7 fruit fly cellular contexts compared by ENCODE assay signal in genomic region chr3R:8181412-8182108, dm6.
TF ChIP-seq lines count a peak whose summit lies in the region.

grn (minus strand) TSS chr3R:8181444.

- TF ChIP-seq CTCF in S2 (optimal IDR thresholded peaks at IDR 0.05; lab: Kevin White, UChicago) = peak; percentile 20 to 65
- no peak for TF ChIP-seq CTCF in whole organism, embryonic (GFP tag; optimal IDR thresholded peaks at IDR 0.05; lab: Kevin White, UChicago)

TF ChIP-seq in whole organism, 6 proteins besides CTCF, POLR2A, EP300 and RAD21:
- peak; percentile 75 for TF ChIP-seq CG8478 (optimal IDR thresholded peaks at IDR 0.05; lab: Kevin White, UChicago)
- no peak for TF ChIP-seq usp (GFP tag; optimal IDR thresholded peaks at IDR 0.05; lab: Kevin White, UChicago)
- TF ChIP-seq EcR (GFP tag; optimal IDR thresholded peaks at IDR 0.05; lab: Kevin White, UChicago) = no peak
- TF ChIP-seq psq (optimal IDR thresholded peaks at IDR 0.05; lab: Kevin White, UChicago) = no peak
- peak; percentile 73 for TF ChIP-seq Dll (optimal IDR thresholded peaks at IDR 0.05; lab: Kevin White, UChicago)
TF ChIP-seq in whole organism: peak in this region for 2.

TF ChIP-seq in whole organism, adult, 20 proteins besides CTCF, POLR2A, EP300 and RAD21:
- TF ChIP-seq kay (GFP tag; lab: Kevin White, UChicago; ENCODE audit: borderline replicate concordance) (no peak), pad (GFP tag; optimal IDR thresholded peaks at IDR 0.05; lab: Kevin White, UChicago) (peak; percentile 63)

TF ChIP-seq in whole organism, embryonic, 481 proteins besides CTCF, POLR2A, EP300 and RAD21 (continues in another document):
- TF ChIP-seq Atf-2 (GFP tag; optimal IDR thresholded peaks at IDR 0.05; lab: Kevin White, UChicago) (no peak), Poxn (GFP tag; IDR thresholded peaks at IDR 0.05; lab: Robert Waterston, UW) (no peak), hkb (optimal IDR thresholded peaks at IDR 0.05; lab: Kevin White, UChicago) (no peak), hkb (GFP tag; IDR thresholded peaks at IDR 0.05; lab: Robert Waterston, UW) (peak; percentile 58; the same call in 1 of the 2 replicates), CG13296 (GFP tag; optimal IDR thresholded peaks at IDR 0.05; lab: Kevin White, UChicago) (no peak), Dfd (GFP tag; optimal IDR thresholded peaks at IDR 0.05; lab: Kevin White, UChicago) (peak in 1 of 2 experiments; percentile 84), h (optimal IDR thresholded peaks at IDR 0.05; lab: Kevin White, UChicago) (no peak), CG4360 (GFP tag; IDR thresholded peaks at IDR 0.05; lab: Robert Waterston, UW) (peak; percentile 100), dm (GFP tag; optimal IDR thresholded peaks at IDR 0.05; lab: Kevin White, UChicago) (peak; percentile 3), Sin3A (optimal IDR thresholded peaks at IDR 0.05; lab: Kevin White, UChicago) (no peak), sens (GFP tag; lab: Kevin White, UChicago) (peak; percentile 83), bsh (GFP tag; optimal IDR thresholded peaks at IDR 0.05; lab: Kevin White, UChicago) (no peak), Lim3 (GFP tag; IDR thresholded peaks at IDR 0.05; lab: Robert Waterston, UW) (no peak), esg (GFP tag; conservative IDR thresholded peaks at IDR 0.05; lab: Robert Waterston, UW) (no peak), CG1832 (GFP tag; optimal IDR thresholded peaks at IDR 0.05; lab: Kevin White, UChicago) (peak; percentile 99), CG17186 (GFP tag; optimal IDR thresholded peaks at IDR 0.05; lab: Kevin White, UChicago) (no peak), Sox102F (GFP tag; optimal IDR thresholded peaks at IDR 0.05; lab: Kevin White, UChicago) (no peak), CG8359 (GFP tag; optimal IDR thresholded peaks at IDR 0.05; lab: Kevin White, UChicago; ENCODE audit: borderline replicate concordance) (no peak), CG14667 (GFP tag; IDR thresholded peaks at IDR 0.05; lab: Robert Waterston, UW) (no peak), CG3847 (GFP tag; IDR thresholded peaks at IDR 0.05; lab: Robert Waterston, UW) (0 out of 2 replicates have a peak, but pooled peaks have one; percentile 51), CG31224 (GFP tag; IDR thresholded peaks at IDR 0.05; lab: Robert Waterston, UW) (peak; percentile 34; the same call in 1 of the 2 replicates)

TF ChIP-seq in whole organism, prepupa, 60 proteins besides CTCF, POLR2A, EP300 and RAD21 (continues in another document):
- TF ChIP-seq achi (GFP tag; optimal IDR thresholded peaks at IDR 0.05; lab: Kevin White, UChicago) (peak; percentile 36), Ets21C (GFP tag; optimal IDR thresholded peaks at IDR 0.05; lab: Kevin White, UChicago) (no peak), ss (GFP tag; optimal IDR thresholded peaks at IDR 0.05; lab: Kevin White, UChicago) (peak; percentile 46 to 71), Sox15 (GFP tag; optimal IDR thresholded peaks at IDR 0.05; lab: Kevin White, UChicago) (no peak), CG11762 (GFP tag; optimal IDR thresholded peaks at IDR 0.05; lab: Kevin White, UChicago; ENCODE audit: insufficient read depth) (no peak), cyc (GFP tag; optimal IDR thresholded peaks at IDR 0.05; lab: Kevin White, UChicago) (peak; percentile 14), CG3032 (tag; optimal IDR thresholded peaks at IDR 0.05; lab: Kevin White, UChicago) (no peak), Gug (GFP tag; IDR thresholded peaks at IDR 0.05; lab: Robert Waterston, UW) (no peak), CG11294 (GFP tag; IDR thresholded peaks at IDR 0.05; lab: Robert Waterston, UW) (no peak), fd85E (GFP tag; optimal IDR thresholded peaks at IDR 0.05; lab: Kevin White, UChicago) (no peak), OdsH (GFP tag; optimal IDR thresholded peaks at IDR 0.05; lab: Kevin White, UChicago) (no peak), CG10631 (GFP tag; optimal IDR thresholded peaks at IDR 0.05; lab: Kevin White, UChicago) (no peak), CG6854 (GFP tag; optimal IDR thresholded peaks at IDR 0.05; lab: Kevin White, UChicago) (peak; percentile 8), Sox102F (GFP tag; optimal IDR thresholded peaks at IDR 0.05; lab: Kevin White, UChicago) (no peak), eg (GFP tag; IDR thresholded peaks at IDR 0.05; lab: Robert Waterston, UW) (no peak), Eip78C (GFP tag; lab: Kevin White, UChicago) (peak; percentile 58), Sox14 (GFP tag; optimal IDR thresholded peaks at IDR 0.05; lab: Kevin White, UChicago) (peak; percentile 48), pdm3 (GFP tag; optimal IDR thresholded peaks at IDR 0.05; lab: Kevin White, UChicago) (no peak), CG11902 (GFP tag; optimal IDR thresholded peaks at IDR 0.05; lab: Kevin White, UChicago) (no peak), CG6163 (GFP tag; IDR thresholded peaks at IDR 0.05; lab: Robert Waterston, UW) (no peak), Eip75B (GFP tag; optimal IDR thresholded peaks at IDR 0.05; lab: Kevin White, UChicago) (peak; percentile 4), acj6 (GFP tag; optimal IDR thresholded peaks at IDR 0.05; lab: Kevin White, UChicago) (no peak), salr (GFP tag; optimal IDR thresholded peaks at IDR 0.05; lab: Kevin White, UChicago) (no peak)

TF ChIP-seq in whole organism, pupa, 21 proteins besides CTCF, POLR2A, EP300 and RAD21:
- TF ChIP-seq CG34367 (tag; optimal IDR thresholded peaks at IDR 0.05; lab: Kevin White, UChicago) = peak; percentile 3
- peak; percentile 39 for TF ChIP-seq EcR (GFP tag; optimal IDR thresholded peaks at IDR 0.05; lab: Kevin White, UChicago)
- TF ChIP-seq CG13204 (GFP tag; optimal IDR thresholded peaks at IDR 0.05; lab: Kevin White, UChicago) = peak; percentile 39
- TF ChIP-seq CG4496 (GFP tag; IDR thresholded peaks at IDR 0.05; lab: Robert Waterston, UW) = no peak
- no peak for TF ChIP-seq Snoo (tag; optimal IDR thresholded peaks at IDR 0.05; lab: Kevin White, UChicago)
- TF ChIP-seq CG32121 (GFP tag; IDR thresholded peaks at IDR 0.05; lab: Robert Waterston, UW) = peak; percentile 41
- TF ChIP-seq CG12605 (GFP tag; IDR thresholded peaks at IDR 0.05; lab: Robert Waterston, UW) = no peak
- TF ChIP-seq CG8159 (tag; optimal IDR thresholded peaks at IDR 0.05; lab: Kevin White, UChicago) = peak; percentile 3
- peak; percentile 46 for TF ChIP-seq D1 (tag; optimal IDR thresholded peaks at IDR 0.05; lab: Kevin White, UChicago)
- peak; percentile 44; the same call in 1 of the 3 replicates for TF ChIP-seq fd96Ca (GFP tag; IDR thresholded peaks at IDR 0.05; lab: Robert Waterston, UW)
TF ChIP-seq in whole organism, pupa: peak in this region for 7.

TF ChIP-seq in whole organism, wandering third instar larva, 38 proteins besides CTCF, POLR2A, EP300 and RAD21 (continues in another document):
- peak; percentile 77 for TF ChIP-seq Dif (GFP tag; optimal IDR thresholded peaks at IDR 0.05; lab: Kevin White, UChicago; ENCODE audit: partially characterized antibody)
- TF ChIP-seq tai (GFP tag; optimal IDR thresholded peaks at IDR 0.05; lab: Kevin White, UChicago) = no peak
- no peak for TF ChIP-seq jim (GFP tag; optimal IDR thresholded peaks at IDR 0.05; lab: Kevin White, UChicago)
- no peak for TF ChIP-seq GATAd (GFP tag; optimal IDR thresholded peaks at IDR 0.05; lab: Kevin White, UChicago)
- peak; percentile 34 for TF ChIP-seq OdsH (GFP tag; optimal IDR thresholded peaks at IDR 0.05; lab: Kevin White, UChicago)
- TF ChIP-seq foxo (GFP tag; optimal IDR thresholded peaks at IDR 0.05; lab: Kevin White, UChicago) = peak in 1 of 2 experiments; percentile 25
- peak; percentile 16 for TF ChIP-seq fru (GFP tag; optimal IDR thresholded peaks at IDR 0.05; lab: Kevin White, UChicago)
- TF ChIP-seq pan (optimal IDR thresholded peaks at IDR 0.05; lab: Kevin White, UChicago) = no peak
- peak; percentile 19 for TF ChIP-seq Sp1 (GFP tag; optimal IDR thresholded peaks at IDR 0.05; lab: Kevin White, UChicago)
- TF ChIP-seq ey (GFP tag; optimal IDR thresholded peaks at IDR 0.05; lab: Kevin White, UChicago) = no peak
- TF ChIP-seq Jra (GFP tag; optimal IDR thresholded peaks at IDR 0.05; lab: Kevin White, UChicago) = peak; percentile 29
- no peak for TF ChIP-seq Rel (GFP tag; optimal IDR thresholded peaks at IDR 0.05; lab: Kevin White, UChicago)
- peak; percentile 44 for TF ChIP-seq Rel (tag; optimal IDR thresholded peaks at IDR 0.05; lab: Kevin White, UChicago)
- TF ChIP-seq Vsx2 (GFP tag; optimal IDR thresholded peaks at IDR 0.05; lab: Kevin White, UChicago; ENCODE audit: partially characterized antibody) = peak; percentile 86
- TF ChIP-seq lola (GFP tag; optimal IDR thresholded peaks at IDR 0.05; lab: Kevin White, UChicago) = no peak
- no peak for TF ChIP-seq Mio (GFP tag; optimal IDR thresholded peaks at IDR 0.05; lab: Kevin White, UChicago)
- no peak for TF ChIP-seq woc (GFP tag; optimal IDR thresholded peaks at IDR 0.05; lab: Kevin White, UChicago)
- peak; percentile 9 for TF ChIP-seq psq (GFP tag; optimal IDR thresholded peaks at IDR 0.05; lab: Kevin White, UChicago)
- TF ChIP-seq br (GFP tag; optimal IDR thresholded peaks at IDR 0.05; lab: Kevin White, UChicago) = peak; percentile 49
- no peak for TF ChIP-seq CrebA (GFP tag; optimal IDR thresholded peaks at IDR 0.05; lab: Kevin White, UChicago; ENCODE audit: borderline replicate concordance)
- no peak for TF ChIP-seq Myc (optimal IDR thresholded peaks at IDR 0.05; lab: Kevin White, UChicago)
- TF ChIP-seq sage (GFP tag; optimal IDR thresholded peaks at IDR 0.05; lab: Kevin White, UChicago) = no peak
- TF ChIP-seq Dfd (GFP tag; optimal IDR thresholded peaks at IDR 0.05; lab: Kevin White, UChicago) = no peak
- no peak for TF ChIP-seq Abd-B (GFP tag; optimal IDR thresholded peaks at IDR 0.05; lab: Kevin White, UChicago)
- peak; percentile 62 for TF ChIP-seq Hr83 (GFP tag; optimal IDR thresholded peaks at IDR 0.05; lab: Kevin White, UChicago; ENCODE audit: poor library complexity, severe bottlenecking)
- TF ChIP-seq sv (GFP tag; optimal IDR thresholded peaks at IDR 0.05; lab: Kevin White, UChicago) = peak; percentile 11
- no peak for TF ChIP-seq usp (GFP tag; optimal IDR thresholded peaks at IDR 0.05; lab: Kevin White, UChicago)
- TF ChIP-seq dsf (GFP tag; optimal IDR thresholded peaks at IDR 0.05; lab: Kevin White, UChicago; ENCODE audit: borderline replicate concordance) = no peak
- TF ChIP-seq N (GFP tag; optimal IDR thresholded peaks at IDR 0.05; lab: Kevin White, UChicago) = peak; percentile 97
- no peak for TF ChIP-seq CG9705 (GFP tag; optimal IDR thresholded peaks at IDR 0.05; lab: Kevin White, UChicago)
- TF ChIP-seq brk (GFP tag; optimal IDR thresholded peaks at IDR 0.05; lab: Kevin White, UChicago) = no peak
- no peak for TF ChIP-seq HLH106 (tag; optimal IDR thresholded peaks at IDR 0.05; lab: Kevin White, UChicago)
- TF ChIP-seq Hr78 (GFP tag; optimal IDR thresholded peaks at IDR 0.05; lab: Kevin White, UChicago) = peak; percentile 65
- TF ChIP-seq rgr (GFP tag; optimal IDR thresholded peaks at IDR 0.05; lab: Kevin White, UChicago) = peak; percentile 6
- no peak for TF ChIP-seq dmrt93B (GFP tag; optimal IDR thresholded peaks at IDR 0.05; lab: Kevin White, UChicago)
- peak; percentile 23 for TF ChIP-seq Hnf4 (GFP tag; optimal IDR thresholded peaks at IDR 0.05; lab: Kevin White, UChicago)
- no peak for TF ChIP-seq CG32264 (GFP tag; optimal IDR thresholded peaks at IDR 0.05; lab: Kevin White, UChicago)
